Worm (Caenorhabditis elegans): ENCODE results near the gene F44A2.5.

The F44A2.5 gene

DNA sequence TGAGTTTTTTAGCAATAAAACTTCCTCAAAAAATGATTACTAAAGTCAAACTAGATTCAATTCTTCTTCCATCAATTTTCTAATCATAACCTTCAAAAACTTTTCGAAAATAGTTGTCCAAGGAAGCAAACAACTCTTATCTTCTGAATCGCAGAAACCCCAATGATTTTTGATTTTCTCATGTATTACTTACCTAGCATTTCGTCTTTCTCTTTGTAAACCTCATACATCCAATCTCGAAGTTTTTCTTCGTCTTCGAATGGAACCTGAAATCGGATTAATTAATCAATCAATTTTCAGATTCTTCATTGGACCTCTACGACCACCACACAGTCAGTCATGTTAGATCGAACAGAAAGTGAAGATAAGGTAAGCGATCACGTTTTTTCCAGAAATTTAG, 31.2 kb downstream of the F44A2.5 start, which contains the start of gene K07B1.4:
K07B1.4 (plus strand) TSS at position 301 of the 400 bp plus-strand sequence.
- no peak for TF ChIP-seq lin-13 (tag; optimal IDR thresholded peaks at IDR 0.05)
- TF ChIP-seq M03D4.4 (tag; optimal IDR thresholded peaks at IDR 0.05): no peak
- TF ChIP-seq unc-120 (tag; optimal IDR thresholded peaks at IDR 0.05; ENCODE audit: poor library complexity, severe bottlenecking): no peak
- TF ChIP-seq nhr-28 (tag; optimal IDR thresholded peaks at IDR 0.05): no peak
- no peak for TF ChIP-seq elt-1 (tag; optimal IDR thresholded peaks at IDR 0.05; ENCODE audit: borderline replicate concordance, insufficient read depth)
- TF ChIP-seq cnd-1 (tag; optimal IDR thresholded peaks at IDR 0.05): no peak
- TF ChIP-seq hlh-1 (tag; optimal IDR thresholded peaks at IDR 0.05): no peak
- TF ChIP-seq flh-1 (GFP tag; optimal IDR thresholded peaks at IDR 0.05): no peak
- no peak for TF ChIP-seq nhr-237 (tag; optimal IDR thresholded peaks at IDR 0.05)
- no peak for TF ChIP-seq bed-3 (GFP tag; optimal IDR thresholded peaks at IDR 0.05)
- no peak for TF ChIP-seq sptf-1 (tag; optimal IDR thresholded peaks at IDR 0.05)
- no peak for TF ChIP-seq unc-62 (GFP tag; optimal IDR thresholded peaks at IDR 0.05)
- TF ChIP-seq ceh-39 (tag; optimal IDR thresholded peaks at IDR 0.05): no peak
- no peak for TF ChIP-seq ceh-83 (GFP tag; optimal IDR thresholded peaks at IDR 0.05)
- TF ChIP-seq lsy-2 (tag; optimal IDR thresholded peaks at IDR 0.05): no peak

DNA sequence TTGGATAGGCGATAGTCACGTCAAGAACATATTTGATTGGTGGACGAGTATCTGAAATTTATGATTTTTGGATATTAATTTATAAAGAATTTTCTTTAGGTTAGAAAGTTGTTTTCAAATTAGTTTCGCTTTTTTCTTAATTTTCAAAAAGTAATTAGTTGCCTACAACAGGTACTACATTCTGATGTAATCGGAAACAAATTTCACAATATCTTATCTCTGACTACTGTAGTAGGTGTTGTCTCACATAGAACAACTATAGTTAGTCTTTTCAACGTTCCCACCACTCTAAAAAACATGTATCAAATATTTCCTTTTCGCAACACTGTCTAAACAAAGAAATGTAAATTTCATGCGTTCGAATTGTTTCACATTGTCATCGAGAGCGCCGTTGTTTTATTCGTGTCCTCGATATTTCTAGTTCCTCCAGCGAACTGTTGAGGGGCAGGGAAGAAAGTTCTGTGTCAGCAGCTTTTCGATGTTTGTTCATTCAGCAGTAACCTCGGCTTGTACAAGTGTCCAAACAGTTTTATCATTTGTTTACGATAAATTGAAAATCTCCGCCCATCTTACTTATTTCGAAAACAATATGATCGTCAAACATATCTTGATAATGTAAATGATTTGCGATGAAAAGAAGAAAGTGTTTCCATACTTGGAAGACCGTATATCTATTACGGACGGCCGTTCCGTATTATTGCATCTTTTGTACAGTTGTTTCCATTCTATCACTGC, 32.0 kb downstream of the F44A2.5 start:
- TF ChIP-seq nhr-237 (tag; optimal IDR thresholded peaks at IDR 0.05) (no peak), sptf-1 (tag; optimal IDR thresholded peaks at IDR 0.05) (no peak), bed-3 (GFP tag; optimal IDR thresholded peaks at IDR 0.05) (no peak), ceh-39 (tag; optimal IDR thresholded peaks at IDR 0.05) (no peak), unc-62 (GFP tag; optimal IDR thresholded peaks at IDR 0.05) (no peak)

DNA sequence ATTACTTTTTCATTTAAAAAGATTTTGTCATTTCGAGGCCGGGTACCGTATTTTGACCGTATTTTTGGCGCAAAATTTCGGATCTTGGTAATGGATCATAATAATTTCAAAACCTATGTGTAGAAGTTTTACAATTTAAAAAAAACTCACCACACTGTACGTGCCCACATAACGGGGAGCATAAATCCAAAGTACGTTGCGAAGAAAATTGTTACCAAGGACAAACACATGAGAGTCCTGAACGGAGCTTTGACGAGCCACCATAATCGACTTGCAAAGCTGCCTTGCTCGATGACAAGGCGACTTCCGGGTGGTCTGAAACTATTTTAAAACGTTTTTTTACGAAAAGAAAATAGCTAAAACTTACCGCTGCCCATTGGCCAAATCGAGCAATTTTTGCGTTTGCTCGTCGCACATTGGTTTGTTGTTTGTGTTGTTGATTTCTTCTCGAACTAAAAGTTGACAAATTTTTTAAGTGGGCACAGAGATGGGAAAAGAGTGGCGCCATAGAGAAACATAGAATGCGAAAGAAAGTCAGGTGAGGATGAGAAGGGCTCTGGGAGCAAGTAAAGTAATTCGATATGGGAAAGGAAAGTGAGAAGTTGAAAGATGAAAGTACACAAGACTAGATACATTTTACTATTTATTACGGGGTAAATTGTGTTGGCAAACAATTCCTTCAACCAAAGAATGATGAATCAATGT, 35.3 kb downstream of the F44A2.5 start:
- no peak for TF ChIP-seq ham-2 (GFP tag; optimal IDR thresholded peaks at IDR 0.05)
- TF ChIP-seq ceh-83 (GFP tag; optimal IDR thresholded peaks at IDR 0.05): no peak
- no peak for TF ChIP-seq lsy-2 (tag; optimal IDR thresholded peaks at IDR 0.05)
- TF ChIP-seq zip-8 (tag; optimal IDR thresholded peaks at IDR 0.05): no peak
- TF ChIP-seq nhr-2 (tag; optimal IDR thresholded peaks at IDR 0.05): no peak
- no peak for TF ChIP-seq drap-1 (GFP tag; optimal IDR thresholded peaks at IDR 0.05)
- TF ChIP-seq snpc-4 (tag; optimal IDR thresholded peaks at IDR 0.05): no peak
- no peak for TF ChIP-seq nhr-237 (tag; optimal IDR thresholded peaks at IDR 0.05)
- TF ChIP-seq pha-4 (tag; optimal IDR thresholded peaks at IDR 0.05): no peak

DNA sequence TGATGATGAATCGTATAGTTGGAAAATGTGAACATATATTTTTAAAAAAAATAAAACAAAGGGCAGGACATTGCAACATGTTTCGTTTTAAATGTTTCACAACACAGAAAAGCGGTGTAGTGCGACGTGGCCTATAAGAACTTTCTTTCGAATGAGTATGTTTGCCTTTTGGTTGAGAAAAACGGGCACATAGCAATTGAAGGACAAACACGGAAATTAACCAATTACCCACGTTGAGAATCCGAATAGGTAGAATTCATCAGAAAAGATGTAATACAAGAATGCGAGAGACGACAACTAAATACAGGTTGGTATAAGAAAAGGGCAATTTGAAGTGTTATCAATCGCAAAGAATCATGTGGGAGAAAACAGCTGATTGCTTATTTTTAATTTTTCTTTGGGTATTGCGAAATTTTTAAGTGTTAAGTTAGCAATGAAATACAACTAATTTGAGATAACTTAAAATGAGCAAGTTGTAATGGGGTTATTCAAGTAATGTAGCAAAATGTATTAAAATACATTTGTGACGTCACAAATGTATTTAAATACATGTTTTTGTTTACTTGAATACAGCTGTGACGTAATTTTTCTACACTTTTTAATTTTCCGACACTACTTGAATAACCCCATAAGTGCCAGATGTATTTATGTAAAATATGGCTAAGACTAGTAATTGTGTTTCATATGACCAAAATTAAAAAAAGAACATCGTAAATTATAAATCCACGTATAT, 36.0 kb downstream of the F44A2.5 start, which contains the start of gene acl-14:
acl-14 (minus strand) TSS at position 316 of the 733 bp plus-strand sequence.
- TF ChIP-seq nhr-28 (tag; optimal IDR thresholded peaks at IDR 0.05) (no peak), lin-32 (GFP tag; optimal IDR thresholded peaks at IDR 0.05) (no peak), nhr-2 (tag; optimal IDR thresholded peaks at IDR 0.05) (no peak), cnd-1 (tag; optimal IDR thresholded peaks at IDR 0.05) (no peak), mep-1 (tag; optimal IDR thresholded peaks at IDR 0.05) (no peak), zip-8 (tag; optimal IDR thresholded peaks at IDR 0.05) (peak; percentile 97), drap-1 (GFP tag; optimal IDR thresholded peaks at IDR 0.05) (no peak), hlh-1 (tag; optimal IDR thresholded peaks at IDR 0.05) (no peak)

DNA sequence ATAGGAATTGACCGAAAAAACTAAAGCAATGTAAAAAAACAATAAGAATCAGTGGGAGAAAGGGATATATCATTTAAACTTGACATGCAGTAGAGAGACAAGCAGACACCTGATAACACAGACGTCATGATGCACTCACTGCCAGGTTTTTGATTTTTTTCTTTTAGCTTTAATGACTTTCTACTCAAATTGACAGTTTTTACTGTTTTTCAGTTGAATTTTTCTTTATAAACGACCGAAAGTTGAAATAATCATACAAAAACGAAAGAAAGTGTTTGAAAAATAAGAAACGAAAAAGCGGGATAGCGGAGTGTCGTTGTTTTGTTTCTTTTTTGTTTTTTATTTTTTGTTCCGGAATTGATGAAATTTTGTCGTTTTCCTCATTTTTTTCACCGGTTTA, 36.8 kb downstream of the F44A2.5 start, which contains the start of gene ucp-4:
ucp-4 (plus strand) TSS at position 83 of the 400 bp plus-strand sequence.
- TF ChIP-seq mls-2 (tag; optimal IDR thresholded peaks at IDR 0.05): no peak
- no peak for TF ChIP-seq zip-8 (tag; optimal IDR thresholded peaks at IDR 0.05)
- no peak for TF ChIP-seq mep-1 (tag; optimal IDR thresholded peaks at IDR 0.05)
- TF ChIP-seq hlh-1 (tag; optimal IDR thresholded peaks at IDR 0.05): no peak
- TF ChIP-seq ceh-43 (GFP tag; optimal IDR thresholded peaks at IDR 0.05): no peak
- no peak for TF ChIP-seq unc-39 (tag; optimal IDR thresholded peaks at IDR 0.05)
- no peak for TF ChIP-seq pha-4 (tag; optimal IDR thresholded peaks at IDR 0.05)
- TF ChIP-seq ceh-39 (tag; optimal IDR thresholded peaks at IDR 0.05): no peak
- TF ChIP-seq elt-3 (tag; optimal IDR thresholded peaks at IDR 0.05): no peak
- TF ChIP-seq nhr-76 (tag; optimal IDR thresholded peaks at IDR 0.05): no peak
- TF ChIP-seq nhr-2 (tag; optimal IDR thresholded peaks at IDR 0.05): no peak
- no peak for TF ChIP-seq ceh-83 (GFP tag; optimal IDR thresholded peaks at IDR 0.05)
- TF ChIP-seq drap-1 (GFP tag; optimal IDR thresholded peaks at IDR 0.05): no peak
- no peak for TF ChIP-seq blmp-1 (tag; optimal IDR thresholded peaks at IDR 0.05)
- no peak for TF ChIP-seq tbx-8 (GFP tag; optimal IDR thresholded peaks at IDR 0.05)

Measured in whole organism, mixed stage, embryonic.